Worm (Caenorhabditis elegans): ENCODE measurements around the gene amph-1.

DNA sequence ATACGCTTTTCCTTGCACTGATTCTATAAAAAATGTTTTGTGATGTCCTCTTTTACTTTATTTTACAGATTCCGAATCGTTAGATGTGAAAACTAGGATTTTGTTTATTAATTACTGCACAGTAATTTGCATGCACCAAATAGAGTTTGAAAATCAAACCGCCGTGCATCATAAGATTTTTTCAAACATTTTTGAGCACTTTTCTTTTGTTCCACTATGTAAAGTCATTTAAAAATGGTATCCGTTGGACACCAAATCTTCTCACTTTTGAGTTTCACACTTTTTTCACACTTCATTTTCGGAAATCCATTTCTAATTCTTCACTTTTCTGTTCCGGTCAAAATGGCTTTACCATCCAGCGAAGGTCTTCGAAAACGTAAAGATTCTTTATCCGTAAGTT, 4.5 kb downstream of the amph-1 start, which contains the start of gene degl-2:
- no peak for TF ChIP-seq blmp-1 (tag; optimal IDR thresholded peaks at IDR 0.05)
- TF ChIP-seq aly-2 (tag; optimal IDR thresholded peaks at IDR 0.05) = no peak
- no peak for TF ChIP-seq pqm-1 (tag; optimal IDR thresholded peaks at IDR 0.05)
- TF ChIP-seq aha-1 (tag; optimal IDR thresholded peaks at IDR 0.05) = no peak
- TF ChIP-seq unc-62 (GFP tag; optimal IDR thresholded peaks at IDR 0.05) = no peak
- TF ChIP-seq nhr-47 (tag; optimal IDR thresholded peaks at IDR 0.05) = no peak
- TF ChIP-seq mep-1 (tag; optimal IDR thresholded peaks at IDR 0.05) = no peak
